Worm (Caenorhabditis elegans): ENCODE measurements around the gene Y53G8AL.4.

Gene Y53G8AL.4

ce11 chrIII:3203589-3203988, 46.9 kb downstream of the Y53G8AL.4 start:
- TF ChIP-seq nhr-67 (tag; optimal IDR thresholded peaks at IDR 0.05) (no peak), R02D3.7 (tag; optimal IDR thresholded peaks at IDR 0.05) (no peak), nhr-77 (tag; optimal IDR thresholded peaks at IDR 0.05) (no peak), ceh-16 (tag; optimal IDR thresholded peaks at IDR 0.05) (no peak), unc-39 (tag; optimal IDR thresholded peaks at IDR 0.05) (no peak), mdl-1 (tag; optimal IDR thresholded peaks at IDR 0.05) (no peak), lin-15B (tag; optimal IDR thresholded peaks at IDR 0.05) (no peak), ztf-11 (tag; optimal IDR thresholded peaks at IDR 0.05) (no peak), ceh-28 (tag; optimal IDR thresholded peaks at IDR 0.05) (no peak), pqm-1 (tag; optimal IDR thresholded peaks at IDR 0.05) (no peak), nhr-25 (tag; optimal IDR thresholded peaks at IDR 0.05) (no peak)

ce11 chrIII:3200563-3200962, 49.9 kb downstream of the Y53G8AL.4 start:
- TF ChIP-seq nfya-1 (tag; optimal IDR thresholded peaks at IDR 0.05; ENCODE audit: insufficient read depth) (peak; percentile 35), nhr-23 (tag; optimal IDR thresholded peaks at IDR 0.05) (no peak)

DNA sequence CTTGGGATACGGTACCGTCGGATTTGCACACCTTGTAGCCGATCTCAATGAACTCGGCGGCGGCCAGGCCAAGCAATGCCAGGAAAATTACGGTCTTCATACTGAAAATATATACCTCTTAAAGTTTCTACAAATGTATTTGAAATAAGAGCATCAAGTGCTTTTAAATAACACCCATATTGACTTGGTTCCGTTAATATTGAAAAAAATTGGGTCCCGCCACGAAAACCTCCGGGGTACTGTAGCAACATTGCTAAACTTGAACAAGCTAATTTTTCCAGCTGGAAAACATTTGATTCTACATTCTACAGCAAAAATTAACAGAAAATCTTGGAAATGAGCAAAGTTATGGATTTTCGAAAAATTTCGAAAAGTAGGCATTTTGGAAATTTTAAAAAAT, 51.0 kb downstream of the Y53G8AL.4 start, which contains the start of gene heh-1:
heh-1 (minus strand) TSS at position 101 of the 400 bp plus-strand sequence.
- TF ChIP-seq snpc-4 (tag; optimal IDR thresholded peaks at IDR 0.05) (no peak), jun-1 (tag; optimal IDR thresholded peaks at IDR 0.05) (no peak), lin-39 (tag; optimal IDR thresholded peaks at IDR 0.05) (no peak), nhr-25 (tag; optimal IDR thresholded peaks at IDR 0.05) (no peak), fos-1 (tag; optimal IDR thresholded peaks at IDR 0.05) (no peak), R02D3.7 (tag; optimal IDR thresholded peaks at IDR 0.05) (no peak), fkh-2 (tag; optimal IDR thresholded peaks at IDR 0.05) (no peak), pha-4 (tag; optimal IDR thresholded peaks at IDR 0.05) (no peak), unc-39 (tag; optimal IDR thresholded peaks at IDR 0.05) (no peak), egl-27 (tag; optimal IDR thresholded peaks at IDR 0.05) (no peak), unc-62 (GFP tag; optimal IDR thresholded peaks at IDR 0.05) (no peak), nhr-11 (tag; optimal IDR thresholded peaks at IDR 0.05) (no peak), ztf-11 (tag; optimal IDR thresholded peaks at IDR 0.05) (no peak), lsy-12 (tag; optimal IDR thresholded peaks at IDR 0.05) (no peak), ceh-28 (tag; optimal IDR thresholded peaks at IDR 0.05) (no peak), nhr-28 (tag; optimal IDR thresholded peaks at IDR 0.05) (no peak), nhr-237 (tag; optimal IDR thresholded peaks at IDR 0.05) (no peak), nhr-76 (tag; optimal IDR thresholded peaks at IDR 0.05) (no peak), nhr-77 (tag; optimal IDR thresholded peaks at IDR 0.05) (no peak)

Data from whole organism, L3 larva.